Worm (Caenorhabditis elegans) whole organism, young adult: ENCODE results near the gene F42A10.5.

Experiments used
- B0336.3 ChIP-seq: fragments of 200-800 bp; sonication (Bioruptor generic); IDR thresholded peaks from 2 replicates; pipeline ENCODE4 v1.3.6; 2022; ENCODE audit warnings: missing genetic modification characterization, missing compliant biosample characterization
- C17E4.6 ChIP-seq: fragments of 200-800 bp; sonication (Bioruptor generic); IDR thresholded peaks from 2 replicates; pipeline ENCODE4 v1.3.6; 2022; ENCODE audit warnings: missing genetic modification reagents, missing genetic modification characterization, missing compliant biosample characterization
- D2030.7 ChIP-seq: fragments of 200-800 bp; sonication (Bioruptor generic); IDR thresholded peaks from 2 replicates; pipeline ENCODE4 v1.3.6; 2022; ENCODE audit warnings: missing genetic modification reagents, missing genetic modification characterization, missing compliant biosample characterization
- F23B12.7 ChIP-seq: sonication (generic microtip); optimal IDR thresholded peaks from 2 replicates; lab custom pipeline; 2017; ENCODE audit warnings: missing genetic modification characterization, mild to moderate bottlenecking, missing compliant biosample characterization, antibody characterized with exemption, moderate library complexity; ENCODE audit not compliant: insufficient read depth
- F39B2.1 ChIP-seq: fragments of 200-800 bp; sonication (Bioruptor generic); IDR thresholded peaks from 2 replicates; pipeline ENCODE4 v1.3.6; 2022; ENCODE audit warnings: missing genetic modification reagents, missing genetic modification characterization, missing compliant biosample characterization
- K11D2.4 ChIP-seq: fragments of 200-800 bp; sonication (Bioruptor generic); IDR thresholded peaks from 2 replicates; pipeline ENCODE4 v1.3.6; 2022; ENCODE audit warnings: missing genetic modification reagents, missing genetic modification characterization, missing compliant biosample characterization
- K12H6.12 ChIP-seq: fragments of 200-800 bp; sonication (Bioruptor generic); optimal IDR thresholded peaks from 2 replicates; lab custom pipeline; 2018; ENCODE audit warnings: mild to moderate bottlenecking, missing genetic modification characterization, missing compliant biosample characterization
- Y56A3A.18 ChIP-seq: fragments of 200-800 bp; sonication (Bioruptor generic); IDR thresholded peaks from 2 replicates; pipeline ENCODE4 v1.3.6; 2022; ENCODE audit warnings: missing genetic modification reagents, missing genetic modification characterization, missing compliant biosample characterization
- cebp-1 ChIP-seq, 2 experiments: fragments of 200-800 bp in 1 of 2; sonication (Bioruptor generic) in 1 of 2; sonication (generic microtip) in 1 of 2; IDR thresholded peaks in 1 of 2; optimal IDR thresholded peaks in 1 of 2; 2 replicates each; pipeline versions ENCODE4 v1.3.6 to Lab custom; 2017 to 2022; ENCODE audit warnings: missing compliant biosample characterization in 2 of 2, missing genetic modification characterization in 2 of 2, mild to moderate bottlenecking in 1 of 2, missing genetic modification reagents in 1 of 2, moderate library complexity in 1 of 2
- cebp-2 ChIP-seq: fragments of 200-800 bp; sonication (Bioruptor generic); IDR thresholded peaks from 2 replicates; pipeline ENCODE4 v1.3.6; 2022; ENCODE audit warnings: missing genetic modification characterization, missing compliant biosample characterization
- ceh-91 ChIP-seq: fragments of 200-800 bp; sonication (Bioruptor generic); IDR thresholded peaks from 2 replicates; pipeline ENCODE4 v1.3.6; 2022; ENCODE audit warnings: missing genetic modification reagents, missing genetic modification characterization, missing compliant biosample characterization
- chd-7 ChIP-seq: sonication (generic microtip); optimal IDR thresholded peaks from 2 replicates; lab custom pipeline; 2016; ENCODE audit warnings: mild to moderate bottlenecking, missing genetic modification characterization, moderate library complexity, missing compliant biosample characterization
- die-1 ChIP-seq: sonication (generic microtip); optimal IDR thresholded peaks from 2 replicates; lab custom pipeline; 2016; ENCODE audit warnings: missing genotype, mild to moderate bottlenecking, missing genetic modification characterization, missing compliant biosample characterization
- dox-1 ChIP-seq: fragments of 200-800 bp; sonication (Bioruptor generic); IDR thresholded peaks from 2 replicates; pipeline ENCODE4 v1.3.6; 2022; ENCODE audit warnings: missing genetic modification reagents, missing genetic modification characterization, missing compliant biosample characterization
- dpff-1 ChIP-seq: sonication (generic microtip); optimal IDR thresholded peaks from 2 replicates; lab custom pipeline; 2017; ENCODE audit warnings: mild to moderate bottlenecking, missing genetic modification characterization, missing compliant biosample characterization
- egl-18 ChIP-seq: fragments of 200-800 bp; sonication (Bioruptor generic); IDR thresholded peaks from 2 replicates; pipeline ENCODE4 v1.3.6; 2022; ENCODE audit warnings: missing genetic modification reagents, missing genetic modification characterization, missing compliant biosample characterization
- egrh-3 ChIP-seq: fragments of 200-800 bp; sonication (Bioruptor generic); IDR thresholded peaks from 2 replicates; pipeline ENCODE4 v1.3.6; 2022; ENCODE audit warnings: missing genetic modification reagents, missing genetic modification characterization, missing compliant biosample characterization
- ets-4 ChIP-seq: fragments of 200-800 bp; sonication (Bioruptor generic); optimal IDR thresholded peaks from 2 replicates; lab custom pipeline; 2018; ENCODE audit warnings: mild to moderate bottlenecking, missing genetic modification characterization, missing compliant biosample characterization
- gei-17 ChIP-seq: fragments of 200-800 bp; sonication (Bioruptor generic); optimal IDR thresholded peaks from 2 replicates; lab custom pipeline; 2018; ENCODE audit warnings: mild to moderate bottlenecking, missing genetic modification characterization, missing compliant biosample characterization
- him-1 ChIP-seq: sonication (generic microtip); optimal IDR thresholded peaks from 2 replicates; lab custom pipeline; 2016; ENCODE audit warnings: missing genotype, missing genetic modification reagents, missing genetic modification characterization, missing compliant biosample characterization
- hmg-1.2 ChIP-seq: fragments of 200-800 bp; sonication (Bioruptor generic); IDR thresholded peaks from 2 replicates; pipeline ENCODE4 v1.3.6; 2022; ENCODE audit warnings: missing genetic modification reagents, missing genetic modification characterization, missing compliant biosample characterization
- hmg-20 ChIP-seq: fragments of 200-800 bp; sonication (Bioruptor generic); IDR thresholded peaks from 2 replicates; pipeline ENCODE4 v1.3.6; 2022; ENCODE audit warnings: missing genetic modification reagents, missing genetic modification characterization, missing compliant biosample characterization
- hrde-1 ChIP-seq: sonication (generic microtip); optimal IDR thresholded peaks from 2 replicates; lab custom pipeline; 2016; ENCODE audit warnings: missing genetic modification characterization, mild to moderate bottlenecking, missing compliant biosample characterization, moderate library complexity, missing genotype, missing genetic modification reagents, borderline replicate concordance
- hsf-1 ChIP-seq: fragments of 200-800 bp; sonication (Bioruptor generic); IDR thresholded peaks from 2 replicates; pipeline ENCODE4 v1.3.6; 2022; ENCODE audit warnings: missing genetic modification reagents, missing genetic modification characterization, missing compliant biosample characterization
- let-526 ChIP-seq: fragments of 200-800 bp; sonication (Bioruptor generic); IDR thresholded peaks from 2 replicates; pipeline ENCODE4 v1.3.6; 2022; ENCODE audit warnings: missing genetic modification reagents, missing genetic modification characterization, missing compliant biosample characterization
- lin-35 ChIP-seq, 3 experiments: fragments of 150-350 bp in 2 of 3; sonication (generic microtip) in 1 of 3; optimal IDR thresholded peaks; 2 replicates each; lab custom pipeline; 2014 to 2018; ENCODE audit warnings: missing biosample characterization in 3 of 3, missing genetic modification characterization in 3 of 3, missing genetic modification reagents in 3 of 3
- lir-1 ChIP-seq: fragments of 200-800 bp; sonication (Bioruptor generic); conservative IDR thresholded peaks from 2 replicates; pipeline ENCODE4 v1.3.6; 2022; ENCODE audit warnings: missing genetic modification reagents, missing genetic modification characterization, missing compliant biosample characterization
- madf-8 ChIP-seq: fragments of 200-800 bp; sonication (Bioruptor generic); conservative IDR thresholded peaks from 2 replicates; pipeline ENCODE4 v1.3.6; 2022; ENCODE audit warnings: missing genetic modification reagents, missing genetic modification characterization, missing compliant biosample characterization
- mcd-1 ChIP-seq: fragments of 200-800 bp; sonication (Bioruptor generic); IDR thresholded peaks from 2 replicates; pipeline ENCODE4 v1.3.6; 2022; ENCODE audit warnings: missing genetic modification reagents, missing genetic modification characterization, missing compliant biosample characterization
- mel-28 ChIP-seq: sonication (generic microtip); optimal IDR thresholded peaks from 2 replicates; lab custom pipeline; 2016; ENCODE audit warnings: borderline replicate concordance, mild to moderate bottlenecking, missing genetic modification characterization, missing compliant biosample characterization
- mxl-1 ChIP-seq: sonication (generic microtip); optimal IDR thresholded peaks from 2 replicates; lab custom pipeline; 2016; ENCODE audit warnings: missing genetic modification characterization, missing compliant biosample characterization
- nfya-2 ChIP-seq: fragments of 200-800 bp; sonication (Bioruptor generic); IDR thresholded peaks from 2 replicates; pipeline ENCODE4 v1.3.6; 2022; ENCODE audit warnings: missing genetic modification reagents, missing genetic modification characterization, missing compliant biosample characterization
- nfyb-1 ChIP-seq: fragments of 200-800 bp; sonication (Bioruptor generic); IDR thresholded peaks from 2 replicates; pipeline ENCODE4 v1.3.6; 2022; ENCODE audit warnings: missing genetic modification reagents, missing genetic modification characterization, missing compliant biosample characterization
- nhr-179 ChIP-seq: sonication (generic microtip); optimal IDR thresholded peaks from 2 replicates; lab custom pipeline; 2016; ENCODE audit warnings: mild to moderate bottlenecking, missing genetic modification characterization, missing compliant biosample characterization
- nhr-80 ChIP-seq: sonication (generic microtip); optimal IDR thresholded peaks from 2 replicates; lab custom pipeline; 2016; ENCODE audit warnings: missing genetic modification characterization, missing compliant biosample characterization
- rpc-1 ChIP-seq, 2 experiments: fragments of 150-350 bp in 1 of 2; sonication (generic microtip) in 1 of 2; optimal IDR thresholded peaks; 2 replicates each; lab custom pipeline; 2014 to 2018; ENCODE audit warnings: missing biosample characterization in 1 of 2, missing genetic modification characterization in 1 of 2, missing genetic modification reagents in 1 of 2, missing genotype in 1 of 2
- sdz-38 ChIP-seq: sonication (generic microtip); optimal IDR thresholded peaks from 2 replicates; lab custom pipeline; 2016; ENCODE audit warnings: missing genotype, missing genetic modification characterization, missing compliant biosample characterization
- snpc-1.3 ChIP-seq: sonication (generic microtip); optimal IDR thresholded peaks from 2 replicates; lab custom pipeline; 2017; ENCODE audit warnings: missing genetic modification characterization, mild to moderate bottlenecking, missing compliant biosample characterization, antibody characterized with exemption, moderate library complexity, missing genotype, missing genetic modification reagents; ENCODE audit not compliant: insufficient read depth
- tbp1 ChIP-seq: fragments of 200-800 bp; sonication (Bioruptor generic); optimal IDR thresholded peaks from 2 replicates; lab custom pipeline; 2018; ENCODE audit warnings: mild to moderate bottlenecking, missing genetic modification characterization, missing compliant biosample characterization
- tbx-9 ChIP-seq: sonication (generic microtip); optimal IDR thresholded peaks from 2 replicates; lab custom pipeline; 2016; ENCODE audit warnings: borderline replicate concordance, missing genetic modification characterization, inconsistent platforms, missing compliant biosample characterization

F42A10.5 gene

DNA sequence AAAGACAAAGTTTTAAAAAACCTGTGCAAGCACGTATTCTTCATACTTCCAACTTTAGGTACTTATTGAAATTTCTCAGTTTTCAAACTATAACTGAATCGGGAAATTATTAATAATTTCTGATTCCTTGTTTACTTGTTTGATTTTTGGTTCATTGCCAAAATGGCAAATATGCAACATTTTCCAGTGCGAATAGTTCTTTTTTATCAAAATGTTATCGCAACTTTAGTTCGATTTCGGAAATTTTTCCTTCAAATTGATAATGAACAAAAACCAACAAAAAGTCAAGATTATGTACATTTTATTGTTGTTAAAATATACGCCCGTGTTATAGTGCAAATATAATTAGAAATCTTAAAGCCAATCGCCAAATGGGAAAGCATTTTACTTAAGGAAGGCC is 4.4 kb upstream of the F42A10.5 start:
- TF ChIP-seq cebp-1 (GFP tag; IDR thresholded peaks at IDR 0.05; lab: Robert Waterston, UW) (no peak), cebp-1 (tag; optimal IDR thresholded peaks at IDR 0.05; lab: Kevin White, UChicago) (no peak), nhr-80 (peak; percentile 13)

DNA sequence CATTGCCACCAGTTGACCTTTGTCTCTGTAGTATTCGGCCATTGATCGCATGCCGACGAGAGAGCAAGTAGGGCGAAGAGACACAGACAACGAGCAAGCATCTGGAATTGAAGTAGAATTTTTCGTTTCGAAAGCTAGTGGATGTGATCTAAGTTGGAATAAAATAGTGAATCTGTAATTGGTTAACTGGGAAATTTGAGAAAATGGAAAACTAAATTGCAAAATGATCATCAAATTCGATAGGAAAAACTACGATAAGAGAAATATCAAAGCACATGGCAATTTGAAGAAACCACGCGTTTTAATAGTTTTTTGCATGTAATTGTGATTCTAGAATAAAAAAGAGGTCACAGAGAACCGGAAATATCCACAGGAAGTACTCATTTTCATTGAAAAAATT is 3.5 kb upstream of the F42A10.5 start, which contains the start of gene F42A10.6:
F42A10.6 (minus strand) TSS at position 101 of the 400 bp plus-strand sequence.
- TF ChIP-seq nhr-80 (peak; percentile 59), tbx-9 (tag; lab: Kevin White, UChicago) (no peak), Y56A3A.18 (GFP tag; lab: Robert Waterston, UW) (no peak), dpff-1 (tag; lab: Kevin White, UChicago) (no peak), egrh-3 (GFP tag; lab: Robert Waterston, UW) (no peak), mxl-1 (tag; lab: Kevin White, UChicago) (no peak)
- TF ChIP-seq, all 124 proteins: peak for 1

DNA sequence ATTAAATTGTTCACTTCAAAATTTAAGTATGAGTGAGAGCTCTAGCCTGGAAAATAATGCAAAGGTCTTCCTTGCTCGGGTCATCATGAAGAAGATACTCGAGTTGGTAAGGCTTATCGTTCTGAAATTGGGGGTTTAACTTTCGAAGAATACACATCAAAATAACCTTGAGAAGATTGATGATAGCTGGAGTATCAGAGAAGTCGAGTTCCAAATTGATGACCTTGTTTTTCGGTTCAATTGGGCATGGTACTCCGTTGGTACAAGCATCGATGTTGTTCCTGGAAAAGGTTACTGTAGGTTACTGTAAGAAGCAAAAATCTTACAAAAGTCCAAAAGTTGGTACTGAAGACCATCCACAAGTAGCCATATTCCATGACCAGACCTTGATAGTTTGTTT is 2.9 kb upstream of the F42A10.5 start:
- TF ChIP-seq dox-1 (GFP tag; lab: Robert Waterston, UW) (no peak), K12H6.12 (tag; lab: Kevin White, UChicago) (no peak), egrh-3 (GFP tag; lab: Robert Waterston, UW) (no peak), hmg-20 (GFP tag; lab: Robert Waterston, UW) (no peak), rpc-1 (optimal IDR thresholded peaks at IDR 0.05; lab: Kevin White, UChicago) (no peak), rpc-1 (tag; optimal IDR thresholded peaks at IDR 0.05; lab: Kevin White, UChicago) (no peak), K11D2.4 (GFP tag; lab: Robert Waterston, UW) (no peak), D2030.7 (no peak), madf-8 (GFP tag; lab: Robert Waterston, UW) (no peak), Y56A3A.18 (GFP tag; lab: Robert Waterston, UW) (no peak), ets-4 (no peak), chd-7 (tag; lab: Kevin White, UChicago) (no peak), nhr-179 (tag; lab: Kevin White, UChicago) (no peak), C17E4.6 (no peak), sdz-38 (tag; lab: Kevin White, UChicago) (no peak), tbp1 (no peak), nfyb-1 (GFP tag; lab: Robert Waterston, UW) (0 out of 2 replicates have a peak, but pooled peaks have one; percentile 30), hrde-1 (tag; lab: Kevin White, UChicago) (peak; percentile 61), cebp-2 (no peak), F39B2.1 (GFP tag; lab: Robert Waterston, UW) (0 out of 2 replicates have a peak, but pooled peaks have one; percentile 52), mel-28 (tag; lab: Kevin White, UChicago) (no peak)

DNA sequence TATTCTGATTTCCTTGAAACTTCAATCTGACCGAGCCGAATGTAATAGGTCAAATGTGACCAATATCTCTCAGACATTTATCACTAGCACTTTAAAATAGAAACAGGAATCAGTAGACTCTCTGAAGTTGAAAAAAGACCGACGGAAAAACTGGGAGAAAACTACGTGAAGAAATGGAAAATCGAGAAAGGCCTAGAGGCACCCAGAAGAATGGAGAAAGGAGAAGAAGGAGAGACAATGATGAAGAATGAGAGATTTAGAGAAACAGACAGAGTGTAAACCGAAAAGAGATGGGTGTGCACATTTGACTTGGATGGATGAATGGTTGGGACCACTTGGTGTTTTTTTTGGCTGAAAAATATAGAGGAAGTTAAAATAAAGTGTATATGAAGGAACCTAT is 3.2 kb downstream of the F42A10.5 start:
- TF ChIP-seq snpc-1.3 (tag; lab: Kevin White, UChicago) (no peak), lir-1 (GFP tag; lab: Robert Waterston, UW) (no peak), egrh-3 (GFP tag; lab: Robert Waterston, UW) (0 out of 2 replicates have a peak, but pooled peaks have one; percentile 20), gei-17 (GFP tag; lab: Kevin White, UChicago) (no peak), chd-7 (tag; lab: Kevin White, UChicago) (peak; percentile 14), him-1 (tag; lab: Kevin White, UChicago) (no peak), lin-35 (GFP tag; optimal IDR thresholded peaks at IDR 0.05; lab: Kevin White, UChicago) (peak in 1 of 3 experiments; percentile 30), tbp1 (peak; percentile 4), F23B12.7 (no peak), hsf-1 (GFP tag; lab: Robert Waterston, UW) (peak; percentile 84), die-1 (tag; lab: Kevin White, UChicago) (no peak), ceh-91 (GFP tag; lab: Robert Waterston, UW) (no peak), hmg-1.2 (GFP tag; lab: Robert Waterston, UW) (peak; percentile 95), dox-1 (GFP tag; lab: Robert Waterston, UW) (peak; percentile 7; the same call in 1 of the 2 replicates), nfya-2 (GFP tag; lab: Robert Waterston, UW) (no peak), sdz-38 (tag; lab: Kevin White, UChicago) (no peak), let-526 (GFP tag; lab: Robert Waterston, UW) (no peak), F39B2.1 (GFP tag; lab: Robert Waterston, UW) (no peak), egl-18 (GFP tag; lab: Robert Waterston, UW) (no peak), cebp-1 (GFP tag; IDR thresholded peaks at IDR 0.05; lab: Robert Waterston, UW) (no peak), cebp-1 (tag; optimal IDR thresholded peaks at IDR 0.05; lab: Kevin White, UChicago) (peak; percentile 24), mcd-1 (no peak), ets-4 (no peak), B0336.3 (GFP tag; lab: Robert Waterston, UW) (no peak), C17E4.6 (no peak), K12H6.12 (tag; lab: Kevin White, UChicago) (peak; percentile 12), rpc-1 (optimal IDR thresholded peaks at IDR 0.05; lab: Kevin White, UChicago) (peak; percentile 51), rpc-1 (tag; optimal IDR thresholded peaks at IDR 0.05; lab: Kevin White, UChicago) (no peak)
- TF ChIP-seq, all 124 proteins: peak for 10
